Worm (Caenorhabditis elegans): ENCODE results near the gene F41G4.13.

F41G4.13 gene

DNA sequence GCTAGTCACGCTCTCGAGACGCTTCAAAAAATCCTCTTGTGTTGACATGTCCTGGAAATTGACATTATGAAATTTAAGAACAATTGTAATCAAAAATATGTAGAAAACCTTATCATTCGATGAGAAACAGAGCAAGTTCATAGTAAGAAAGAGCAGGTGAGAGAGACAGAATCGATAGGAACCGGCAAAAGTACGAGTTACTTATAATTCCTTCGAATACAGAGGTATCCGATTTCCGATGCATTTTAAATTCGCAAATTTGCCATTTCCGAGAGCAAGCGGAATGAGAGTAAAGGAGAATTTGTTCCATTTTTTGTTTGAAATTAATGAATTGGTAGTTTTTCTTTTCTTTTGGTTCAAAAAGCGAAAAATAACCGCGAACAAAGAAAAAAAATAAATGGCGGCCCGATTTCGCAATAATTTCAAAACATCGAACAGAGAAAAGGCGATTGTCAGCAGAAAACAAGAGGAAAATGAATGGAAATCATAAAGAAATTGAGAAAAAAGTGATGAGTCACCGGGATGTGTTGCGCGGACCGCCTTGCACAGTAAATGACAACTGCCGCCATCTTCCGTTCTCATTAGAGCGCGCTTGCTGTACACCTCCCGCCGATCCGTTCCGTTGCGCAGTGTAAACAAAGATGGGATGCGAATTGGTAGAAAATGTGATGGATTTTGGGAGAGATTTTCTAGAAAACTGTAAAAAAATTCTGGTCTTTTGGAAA is 20.8 kb downstream of the F41G4.13 start, which contains the start of gene cas-1:
cas-1 (minus strand) TSS at position 51 of the 725 bp plus-strand sequence.
- TF ChIP-seq zip-2 (tag; optimal IDR thresholded peaks at IDR 0.05) (no peak), Y105C5A.15 (GFP tag; IDR thresholded peaks at IDR 0.05) (no peak), fos-1 (tag; optimal IDR thresholded peaks at IDR 0.05) (no peak), nhr-48 (tag; optimal IDR thresholded peaks at IDR 0.05) (no peak), jun-1 (tag; optimal IDR thresholded peaks at IDR 0.05) (no peak), mes-2 (tag; optimal IDR thresholded peaks at IDR 0.05; ENCODE audit: poor library complexity, severe bottlenecking) (peak; percentile 74), lin-38 (GFP tag; IDR thresholded peaks at IDR 0.05) (peak; percentile 83), nhr-76 (tag; optimal IDR thresholded peaks at IDR 0.05) (no peak), rbr-2 (tag; optimal IDR thresholded peaks at IDR 0.05) (peak; percentile 44), pqm-1 (tag; optimal IDR thresholded peaks at IDR 0.05) (no peak), ztf-7 (tag; optimal IDR thresholded peaks at IDR 0.05) (no peak), nhr-25 (tag; optimal IDR thresholded peaks at IDR 0.05; ENCODE audit: borderline replicate concordance, insufficient read depth) (no peak), R02D3.7 (tag; optimal IDR thresholded peaks at IDR 0.05) (no peak), hlh-30 (tag; optimal IDR thresholded peaks at IDR 0.05; ENCODE audit: insufficient read depth) (peak; percentile 56), madf-5 (GFP tag; IDR thresholded peaks at IDR 0.05) (no peak), T26A8.4 (GFP tag; IDR thresholded peaks at IDR 0.05) (no peak), hlh-11 (tag; optimal IDR thresholded peaks at IDR 0.05) (peak; percentile 35), ceh-32 (tag; optimal IDR thresholded peaks at IDR 0.05; ENCODE audit: poor library complexity) (no peak), pha-4 (GFP tag; IDR thresholded peaks at IDR 0.05) (no peak), pha-4 (tag; optimal IDR thresholded peaks at IDR 0.05) (peak; percentile 13), daf-19 (GFP tag; conservative IDR thresholded peaks at IDR 0.05) (no peak), ceh-28 (tag; optimal IDR thresholded peaks at IDR 0.05) (no peak), dpl-1 (GFP tag; optimal IDR thresholded peaks at IDR 0.05) (peak; percentile 45), F37D6.2 (tag; optimal IDR thresholded peaks at IDR 0.05) (no peak), ztf-11 (tag; optimal IDR thresholded peaks at IDR 0.05) (no peak), lsy-2 (tag; optimal IDR thresholded peaks at IDR 0.05) (peak in 1 of 2 experiments; percentile 41), cey-2 (tag; optimal IDR thresholded peaks at IDR 0.05; ENCODE audit: borderline replicate concordance, insufficient read depth) (no peak), php-3 (GFP tag; IDR thresholded peaks at IDR 0.05) (no peak), egl-27 (tag; optimal IDR thresholded peaks at IDR 0.05) (no peak), nhr-6 (tag; optimal IDR thresholded peaks at IDR 0.05) (peak; percentile 30), ZK337.2 (GFP tag; IDR thresholded peaks at IDR 0.05) (no peak), zag-1 (tag; optimal IDR thresholded peaks at IDR 0.05) (no peak), daf-8 (GFP tag; IDR thresholded peaks at IDR 0.05) (no peak), tra-1 (GFP tag; IDR thresholded peaks at IDR 0.05) (no peak), dmd-6 (GFP tag; IDR thresholded peaks at IDR 0.05) (0 out of 2 replicates have a peak, but pooled peaks have one; percentile 11), sdz-12 (GFP tag; optimal IDR thresholded peaks at IDR 0.05) (no peak), lin-15B (tag; optimal IDR thresholded peaks at IDR 0.05) (no peak), mdl-1 (tag; optimal IDR thresholded peaks at IDR 0.05) (peak in 1 of 2 experiments; percentile 57), mdt-29 (GFP tag; IDR thresholded peaks at IDR 0.05) (no peak), dmd-8 (GFP tag; IDR thresholded peaks at IDR 0.05) (no peak), mxl-3 (GFP tag; optimal IDR thresholded peaks at IDR 0.05) (no peak), ces-1 (GFP tag; optimal IDR thresholded peaks at IDR 0.05) (no peak), ceh-44 (GFP tag; IDR thresholded peaks at IDR 0.05) (no peak), attf-4 (tag; optimal IDR thresholded peaks at IDR 0.05) (no peak), nhr-11 (tag; optimal IDR thresholded peaks at IDR 0.05) (no peak), nhr-41 (GFP tag; IDR thresholded peaks at IDR 0.05) (no peak), mep-1 (tag; optimal IDR thresholded peaks at IDR 0.05) (peak; percentile 50), hmg-1.1 (GFP tag; IDR thresholded peaks at IDR 0.05) (peak; percentile 34; the same call in 1 of the 2 replicates), snpc-4 (tag; optimal IDR thresholded peaks at IDR 0.05) (no peak), unc-130 (GFP tag; optimal IDR thresholded peaks at IDR 0.05) (no peak), Y48G9A.11 (GFP tag; IDR thresholded peaks at IDR 0.05) (no peak)
